Worm (Caenorhabditis elegans): ENCODE results near the gene fbxb-37.

fbxb-37 gene

ce11 chrII:2135604-2136003 lies 41.9 kb upstream of the fbxb-37 start, which contains the start of gene hpo-7:
Gene hpo-7, minus strand, starts transcription at chrII:2135704.
- TF ChIP-seq bed-1 (GFP tag; IDR thresholded peaks at IDR 0.05) = no peak
- TF ChIP-seq K11D2.4 (GFP tag; IDR thresholded peaks at IDR 0.05) = no peak
- TF ChIP-seq B0019.2 (GFP tag; conservative IDR thresholded peaks at IDR 0.05) = no peak
- TF ChIP-seq him-1 (tag; optimal IDR thresholded peaks at IDR 0.05) = no peak
- TF ChIP-seq repo-1 (tag; optimal IDR thresholded peaks at IDR 0.05) = no peak
- TF ChIP-seq dox-1 (GFP tag; IDR thresholded peaks at IDR 0.05) = no peak
- TF ChIP-seq let-526 (GFP tag; IDR thresholded peaks at IDR 0.05) = no peak
- no peak for TF ChIP-seq snpc-1.3 (tag; optimal IDR thresholded peaks at IDR 0.05; ENCODE audit: insufficient read depth)
- TF ChIP-seq pbrm-1 (GFP tag; IDR thresholded peaks at IDR 0.05) = no peak
- no peak for TF ChIP-seq F37B4.10 (GFP tag; IDR thresholded peaks at IDR 0.05)
- TF ChIP-seq nhr-179 (tag; optimal IDR thresholded peaks at IDR 0.05) = no peak
- TF ChIP-seq somi-1 (GFP tag; optimal IDR thresholded peaks at IDR 0.05) = no peak
- TF ChIP-seq cebp-2 (GFP tag; IDR thresholded peaks at IDR 0.05) = no peak
- TF ChIP-seq mxl-1 (tag; optimal IDR thresholded peaks at IDR 0.05) = no peak

- no peak for TF ChIP-seq lir-1 (GFP tag; conservative IDR thresholded peaks at IDR 0.05)
- no peak for TF ChIP-seq aptf-2 (GFP tag; conservative IDR thresholded peaks at IDR 0.05)
- TF ChIP-seq mcd-1 (GFP tag; IDR thresholded peaks at IDR 0.05) = no peak
- TF ChIP-seq ama-1 (optimal IDR thresholded peaks at IDR 0.05) = no peak
- TF ChIP-seq ama-1 (GFP tag; optimal IDR thresholded peaks at IDR 0.05) = no peak
- TF ChIP-seq snpc-1.3 (tag; optimal IDR thresholded peaks at IDR 0.05; ENCODE audit: insufficient read depth) = no peak
- TF ChIP-seq sea-2 (GFP tag; IDR thresholded peaks at IDR 0.05) = no peak
- TF ChIP-seq ceh-58 (GFP tag; IDR thresholded peaks at IDR 0.05) = no peak
- no peak for TF ChIP-seq nhr-90 (tag; optimal IDR thresholded peaks at IDR 0.05)
These were observed 37.1 kb upstream of the fbxb-37 start, which contains the start of gene sdz-28 for ce11 chrII:2130770-2131169. Gene sdz-28, plus strand, starts transcription at chrII:2131070.

ce11 chrII:2122762-2123161 lies 29.1 kb upstream of the fbxb-37 start:
- TF ChIP-seq attf-3 (GFP tag; conservative IDR thresholded peaks at IDR 0.05) = no peak
- no peak for TF ChIP-seq nhr-80 (tag; optimal IDR thresholded peaks at IDR 0.05)
- TF ChIP-seq unc-130 (GFP tag; optimal IDR thresholded peaks at IDR 0.05) = no peak
- no peak for TF ChIP-seq rpc-1 (optimal IDR thresholded peaks at IDR 0.05)
- no peak for TF ChIP-seq rpc-1 (tag; optimal IDR thresholded peaks at IDR 0.05)
- no peak for TF ChIP-seq hsf-1 (GFP tag; IDR thresholded peaks at IDR 0.05)
- no peak for TF ChIP-seq sea-2 (GFP tag; IDR thresholded peaks at IDR 0.05)
- no peak for TF ChIP-seq ztf-6 (GFP tag; IDR thresholded peaks at IDR 0.05)
- no peak for TF ChIP-seq F57C9.4 (tag; optimal IDR thresholded peaks at IDR 0.05)
- no peak for TF ChIP-seq sdz-38 (tag; optimal IDR thresholded peaks at IDR 0.05)
- TF ChIP-seq athp-1 (tag; optimal IDR thresholded peaks at IDR 0.05) = no peak
- TF ChIP-seq attf-5 (GFP tag; optimal IDR thresholded peaks at IDR 0.05) = no peak
- TF ChIP-seq unc-62 (GFP tag; optimal IDR thresholded peaks at IDR 0.05) = no peak
- TF ChIP-seq lsl-1 (GFP tag; optimal IDR thresholded peaks at IDR 0.05) = no peak
- no peak for TF ChIP-seq dpff-1 (tag; optimal IDR thresholded peaks at IDR 0.05)

ce11 chrII:2122091-2122490 lies 28.4 kb upstream of the fbxb-37 start, which contains the start of gene math-37:
Gene math-37, minus strand, starts transcription at chrII:2122191.
- no peak for TF ChIP-seq akir-1 (GFP tag; optimal IDR thresholded peaks at IDR 0.05)
- no peak for TF ChIP-seq F57C9.4 (tag; optimal IDR thresholded peaks at IDR 0.05)
- no peak for TF ChIP-seq dpff-1 (tag; optimal IDR thresholded peaks at IDR 0.05)
- no peak for TF ChIP-seq lsy-27 (tag; optimal IDR thresholded peaks at IDR 0.05; ENCODE audit: borderline replicate concordance, insufficient read depth)
- TF ChIP-seq F10E7.11 (tag; optimal IDR thresholded peaks at IDR 0.05) = no peak
- TF ChIP-seq lir-1 (GFP tag; conservative IDR thresholded peaks at IDR 0.05) = no peak
- TF ChIP-seq unc-130 (GFP tag; optimal IDR thresholded peaks at IDR 0.05) = no peak
- no peak for TF ChIP-seq attf-6 (GFP tag; IDR thresholded peaks at IDR 0.05)
- no peak for TF ChIP-seq hmg-20 (GFP tag; IDR thresholded peaks at IDR 0.05)
- TF ChIP-seq attf-5 (GFP tag; optimal IDR thresholded peaks at IDR 0.05) = no peak
